Worm (Caenorhabditis elegans): ENCODE data around the gene bgal-2.

- TF ChIP-seq mab-9 (GFP tag; IDR thresholded peaks at IDR 0.05) (no peak), dpl-1 (GFP tag; optimal IDR thresholded peaks at IDR 0.05) (no peak), sox-4 (tag; optimal IDR thresholded peaks at IDR 0.05) (no peak), skn-1 (tag; optimal IDR thresholded peaks at IDR 0.05) (no peak), fos-1 (tag; optimal IDR thresholded peaks at IDR 0.05) (no peak), aha-1 (tag; optimal IDR thresholded peaks at IDR 0.05) (no peak)
Observed at ce11 chrX:6806463-6806862, 22.3 kb downstream of the bgal-2 start, which contains the start of gene atg-2.

Measured in whole organism, L1 larva.